Fruit fly (Drosophila melanogaster) whole organism, embryonic: ENCODE measurements around the gene CAH7.

Source experiments
- Awh ChIP-seq: fragments of 200-800 bp; sonication (Bioruptor generic); IDR thresholded peaks from 2 replicates; pipeline ENCODE4, ENCODE4 v1.3.6; 2022; ENCODE audit warnings: missing biosample characterization, missing genetic modification characterization
- CG12071 ChIP-seq: fragments of 200-800 bp; sonication (Bioruptor generic); optimal IDR thresholded peaks from 3 replicates; lab custom pipeline; 2018; ENCODE audit warnings: missing biosample characterization, mild to moderate bottlenecking, missing genetic modification characterization
- CG13123 ChIP-seq: fragments of 200-800 bp; sonication (Bioruptor generic); optimal IDR thresholded peaks from 2 replicates; lab custom pipeline; 2016; ENCODE audit warnings: missing biosample characterization, missing genetic modification characterization
- CG13894 ChIP-seq: fragments of 200-800 bp; sonication (Bioruptor generic); optimal IDR thresholded peaks from 3 replicates; lab custom pipeline; 2018; ENCODE audit warnings: missing biosample characterization, mild to moderate bottlenecking, missing genetic modification characterization, moderate library complexity
- CG17829 ChIP-seq: fragments of 200-800 bp; optimal IDR thresholded peaks from 2 replicates; lab custom pipeline; 2019; ENCODE audit warnings: missing biosample characterization, mild to moderate bottlenecking, missing genetic modification characterization, moderate library complexity
- CG1832 ChIP-seq: fragments of 200-800 bp; sonication (Bioruptor generic); optimal IDR thresholded peaks from 2 replicates; lab custom pipeline; 2017; ENCODE audit warnings: missing biosample characterization, mild to moderate bottlenecking, missing genetic modification characterization, inconsistent platforms
- CG18476 ChIP-seq: fragments of 200-800 bp; sonication (Bioruptor generic); optimal IDR thresholded peaks from 2 replicates; lab custom pipeline; 2016; ENCODE audit warnings: missing biosample characterization, mild to moderate bottlenecking, missing genetic modification characterization
- CG2129 ChIP-seq: fragments of 200-800 bp; sonication (Bioruptor generic); IDR thresholded peaks from 2 replicates; pipeline ENCODE4 v1.3.6; 2022; ENCODE audit warnings: missing biosample characterization, missing genetic modification characterization; ENCODE audit not compliant: partially characterized antibody
- CG34376 ChIP-seq: fragments of 200-800 bp; sonication (Bioruptor generic); optimal IDR thresholded peaks from 2 replicates; lab custom pipeline; 2018; ENCODE audit warnings: missing biosample characterization, mild to moderate bottlenecking, missing genetic modification characterization
- CG4854 ChIP-seq: fragments of 200-800 bp; sonication (Bioruptor generic); optimal IDR thresholded peaks from 2 replicates; lab custom pipeline; 2016; ENCODE audit warnings: missing biosample characterization, missing genetic modification characterization, inconsistent platforms
- CG6254 ChIP-seq: fragments of 200-800 bp; sonication (Bioruptor generic); optimal IDR thresholded peaks from 3 replicates; lab custom pipeline; 2017; ENCODE audit warnings: mild to moderate bottlenecking, missing biosample characterization, missing genetic modification reagents, missing genetic modification characterization
- CG7357 ChIP-seq: fragments of 200-800 bp; sonication (Bioruptor generic); IDR thresholded peaks from 3 replicates; pipeline ENCODE4 v1.3.6; 2022; ENCODE audit warnings: missing biosample characterization, missing genetic modification characterization
- CG8281 ChIP-seq: fragments of 200-800 bp; sonication (Bioruptor generic); optimal IDR thresholded peaks from 2 replicates; lab custom pipeline; 2018; ENCODE audit warnings: missing biosample characterization, mild to moderate bottlenecking, missing genetic modification characterization, moderate library complexity
- CG8478 ChIP-seq: fragments of >200 bp; optimal IDR thresholded peaks from 2 replicates; lab custom pipeline; 2018
- D19B ChIP-seq: fragments of 200-800 bp; sonication (Bioruptor generic); optimal IDR thresholded peaks from 2 replicates; lab custom pipeline; 2017; ENCODE audit warnings: missing biosample characterization, mild to moderate bottlenecking, missing genetic modification characterization
- Dad ChIP-seq: fragments of 200-800 bp; sonication (Bioruptor generic); optimal IDR thresholded peaks from 3 replicates; lab custom pipeline; 2016; ENCODE audit warnings: missing biosample characterization, missing genetic modification characterization
- Doc3 ChIP-seq: fragments of 200-800 bp; sonication (Bioruptor generic); IDR thresholded peaks from 3 replicates; pipeline ENCODE4 v1.3.6; 2022; ENCODE audit warnings: missing biosample characterization, missing genetic modification characterization; ENCODE audit not compliant: partially characterized antibody
- Dref ChIP-seq: fragments of 200-800 bp; sonication (Bioruptor generic); IDR thresholded peaks from 2 replicates; pipeline ENCODE4 v1.3.6; 2022; ENCODE audit warnings: missing biosample characterization, missing genetic modification characterization
- Hey ChIP-seq: fragments of 200-800 bp; sonication (Bioruptor generic); optimal IDR thresholded peaks from 3 replicates; lab custom pipeline; 2018; ENCODE audit warnings: missing biosample characterization, mild to moderate bottlenecking, missing genetic modification characterization
- Lim3 ChIP-seq: fragments of 200-800 bp; sonication (Bioruptor generic); IDR thresholded peaks from 2 replicates; pipeline ENCODE4 v1.3.6; 2022; ENCODE audit warnings: missing biosample characterization, missing genetic modification characterization
- Mad ChIP-seq: fragments of 200-800 bp; sonication (Bioruptor generic); optimal IDR thresholded peaks from 2 replicates; lab custom pipeline; 2016; ENCODE audit warnings: missing biosample characterization, missing genetic modification characterization
- Med ChIP-seq: fragments of 200-800 bp; sonication (Bioruptor generic); peaks from one replicate; lab custom pipeline; 2016; ENCODE audit warnings: missing biosample characterization, missing genetic modification characterization, mild to moderate bottlenecking, inconsistent platforms, moderate library complexity
- Sox102F ChIP-seq: fragments of 200-800 bp; sonication (Bioruptor generic); optimal IDR thresholded peaks from 2 replicates; lab custom pipeline; 2018; ENCODE audit warnings: missing biosample characterization, mild to moderate bottlenecking, missing genetic modification characterization, moderate library complexity
- Spps ChIP-seq: fragments of 200-800 bp; sonication (Bioruptor generic); optimal IDR thresholded peaks from 2 replicates; lab custom pipeline; 2018; ENCODE audit warnings: missing biosample characterization, mild to moderate bottlenecking, missing genetic modification characterization
- Taf1 ChIP-seq: fragments of 200-800 bp; sonication (Bioruptor generic); IDR thresholded peaks from 2 replicates; pipeline ENCODE4 v1.3.6; 2022; ENCODE audit warnings: missing biosample characterization, missing genetic modification characterization
- abd-A ChIP-seq: fragments of 200-800 bp; sonication (Bioruptor generic); optimal IDR thresholded peaks from 3 replicates; lab custom pipeline; 2019; ENCODE audit warnings: missing biosample characterization, mild to moderate bottlenecking, missing genetic modification characterization, moderate library complexity
- chn ChIP-seq: fragments of 200-800 bp; sonication (Bioruptor generic); optimal IDR thresholded peaks from 2 replicates; lab custom pipeline; 2016; ENCODE audit warnings: missing biosample characterization, missing genetic modification characterization
- crc ChIP-seq: fragments of 200-800 bp; sonication (Bioruptor generic); optimal IDR thresholded peaks from 2 replicates; lab custom pipeline; 2016; ENCODE audit warnings: missing biosample characterization, missing genetic modification characterization
- crol ChIP-seq: fragments of 200-800 bp; sonication (Bioruptor generic); IDR thresholded peaks from 2 replicates; pipeline ENCODE4 v1.3.6; 2022; ENCODE audit warnings: missing biosample characterization, missing genetic modification characterization
- dysf ChIP-seq: fragments of 200-800 bp; sonication (Bioruptor generic); IDR thresholded peaks from 3 replicates; pipeline ENCODE4 v1.3.6; 2022; ENCODE audit warnings: missing biosample characterization, missing genetic modification characterization
- fd96Cb ChIP-seq: fragments of 200-800 bp; sonication (Bioruptor generic); optimal IDR thresholded peaks from 2 replicates; lab custom pipeline; 2018; ENCODE audit warnings: missing biosample characterization, mild to moderate bottlenecking, missing genetic modification characterization, moderate library complexity
- fu2 ChIP-seq: fragments of 200-800 bp; sonication (Bioruptor generic); optimal IDR thresholded peaks from 2 replicates; lab custom pipeline; 2016; ENCODE audit warnings: missing biosample characterization, missing genetic modification characterization
- gcm2 ChIP-seq: fragments of 200-800 bp; sonication (Bioruptor generic); optimal IDR thresholded peaks from 2 replicates; lab custom pipeline; 2016; ENCODE audit warnings: missing biosample characterization, missing genetic modification characterization
- grau ChIP-seq: fragments of 200-800 bp; optimal IDR thresholded peaks from 3 replicates; lab custom pipeline; 2019; ENCODE audit warnings: missing biosample characterization, mild to moderate bottlenecking, missing genetic modification characterization, moderate library complexity
- kni ChIP-seq: fragments of 200-800 bp; sonication (Bioruptor generic); optimal IDR thresholded peaks from 3 replicates; lab custom pipeline; 2017; ENCODE audit warnings: mild to moderate bottlenecking, missing biosample characterization, missing genetic modification reagents, missing genetic modification characterization
- lov ChIP-seq, 2 experiments: fragments of 200-800 bp in 1 of 2; fragments of >200 bp in 1 of 2; sonication (Bioruptor generic) in 1 of 2; IDR thresholded peaks in 1 of 2; optimal IDR thresholded peaks in 1 of 2; 2 replicates in 1 of 2; 3 replicates in 1 of 2; pipeline versions ENCODE4 v1.3.6 to Lab custom; 2017 to 2022; ENCODE audit warnings: missing biosample characterization in 1 of 2, missing genetic modification characterization in 1 of 2
- odd ChIP-seq: fragments of 200-800 bp; sonication (Bioruptor generic); optimal IDR thresholded peaks from 2 replicates; lab custom pipeline; 2017; ENCODE audit warnings: missing biosample characterization, mild to moderate bottlenecking, missing genetic modification characterization
- otp ChIP-seq: fragments of 200-800 bp; sonication (Bioruptor generic); IDR thresholded peaks from 3 replicates; pipeline ENCODE4, ENCODE4 v1.3.6; 2022; ENCODE audit warnings: missing biosample characterization, missing genetic modification characterization
- pfk ChIP-seq: fragments of 200-800 bp; sonication (Bioruptor generic); optimal IDR thresholded peaks from 2 replicates; lab custom pipeline; 2018; ENCODE audit warnings: missing biosample characterization, mild to moderate bottlenecking, missing genetic modification characterization, moderate library complexity
- pum ChIP-seq: fragments of 200-800 bp; sonication (Bioruptor generic); optimal IDR thresholded peaks from 2 replicates; lab custom pipeline; 2016; ENCODE audit warnings: missing biosample characterization, missing genetic modification characterization
- repo ChIP-seq: fragments of 200-800 bp; sonication (Bioruptor generic); optimal IDR thresholded peaks from 2 replicates; lab custom pipeline; 2016; ENCODE audit warnings: missing biosample characterization, missing genetic modification characterization
- rib ChIP-seq: fragments of 200-800 bp; sonication (Bioruptor generic); IDR thresholded peaks from 2 replicates; pipeline ENCODE4 v1.3.6; 2022; ENCODE audit warnings: missing biosample characterization, missing genetic modification characterization
- run ChIP-seq: fragments of 200-800 bp; sonication (Bioruptor generic); optimal IDR thresholded peaks from 3 replicates; lab custom pipeline; 2018; ENCODE audit warnings: missing biosample characterization, mild to moderate bottlenecking, missing genetic modification characterization
- stc ChIP-seq: fragments of 200-800 bp; sonication (Bioruptor generic); IDR thresholded peaks from 2 replicates; pipeline ENCODE4 v1.3.6; 2022; ENCODE audit warnings: missing biosample characterization, missing genetic modification characterization
- tap ChIP-seq: fragments of 200-800 bp; optimal IDR thresholded peaks from 3 replicates; lab custom pipeline; 2019; ENCODE audit warnings: missing biosample characterization, mild to moderate bottlenecking, missing genetic modification characterization, moderate library complexity
- tna ChIP-seq: fragments of 200-800 bp; sonication (Bioruptor generic); IDR thresholded peaks from 2 replicates; pipeline ENCODE4 v1.3.6; 2022; ENCODE audit warnings: missing biosample characterization, missing genetic modification characterization; ENCODE audit not compliant: partially characterized antibody
- wor ChIP-seq: fragments of 200-800 bp; sonication (Bioruptor generic); IDR thresholded peaks from 2 replicates; pipeline ENCODE4 v1.3.6; 2022; ENCODE audit warnings: missing biosample characterization, missing genetic modification characterization
- zfh2 ChIP-seq: fragments of 200-800 bp; sonication (Bioruptor generic); optimal IDR thresholded peaks from 2 replicates; lab custom pipeline; 2016; ENCODE audit warnings: missing biosample characterization, missing genetic modification characterization

CAH7 gene

DNA sequence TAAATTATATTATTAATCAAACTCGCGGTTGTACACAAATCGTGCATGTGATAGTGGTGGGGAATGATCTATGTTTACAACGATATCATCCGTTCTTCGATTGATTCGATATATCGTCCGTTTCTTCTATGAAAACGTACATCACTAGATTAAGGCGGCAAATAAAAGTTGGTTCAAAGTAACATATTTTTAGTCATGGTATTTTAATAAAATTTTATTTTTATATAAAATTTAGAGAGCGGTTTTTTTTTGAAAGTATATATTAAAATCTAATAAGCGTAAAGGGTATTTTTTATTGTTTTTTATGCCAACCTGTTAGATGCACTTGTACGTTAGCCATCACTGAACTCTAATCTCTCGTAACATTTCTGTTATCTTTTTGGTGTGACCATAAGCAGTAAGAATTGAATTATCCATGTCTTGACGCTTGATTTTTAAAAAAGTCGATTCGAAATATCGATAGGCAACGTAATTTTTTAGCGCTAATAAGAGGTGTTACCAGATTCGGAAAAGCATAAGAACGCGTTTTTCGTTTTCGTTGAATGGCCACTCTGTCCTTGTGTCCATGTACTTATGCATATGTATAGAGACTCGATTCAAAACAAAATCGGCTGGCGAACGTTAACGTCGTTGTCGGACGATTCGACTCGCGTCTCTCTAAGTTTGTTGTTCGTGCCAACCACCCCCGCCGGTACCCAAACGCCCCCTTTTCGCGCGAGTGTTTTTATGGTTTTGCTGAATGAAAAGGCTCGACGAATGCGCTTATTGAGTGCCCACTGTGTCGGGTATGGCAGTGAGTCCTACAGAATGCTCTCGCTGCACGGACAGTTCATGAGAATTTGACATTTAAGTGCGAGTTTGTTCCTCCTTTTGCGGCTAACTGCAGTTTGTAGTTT, 32.3 kb downstream of the CAH7 start, which contains the start of the genes TAF1B and Invadolysin (continued):
- peak; percentile 16 for TF ChIP-seq kni (GFP tag; lab: Kevin White, UChicago)
- peak; percentile 93 for TF ChIP-seq grau
- no peak for TF ChIP-seq dysf (GFP tag; lab: Robert Waterston, UW)
- peak; percentile 2 for TF ChIP-seq CG4854 (GFP tag; lab: Kevin White, UChicago)
- peak; percentile 66; the same call in 1 of the 2 replicates for TF ChIP-seq rib (GFP tag; lab: Robert Waterston, UW)
- TF ChIP-seq stc (GFP tag; lab: Robert Waterston, UW) = no peak; the same call in 1 of the 2 replicates
- TF ChIP-seq Dref = peak; percentile 84
- peak; percentile 90 for TF ChIP-seq Doc3 (GFP tag; lab: Robert Waterston, UW)
- TF ChIP-seq Med (GFP tag; lab: Kevin White, UChicago) = peak; percentile 80
- no peak for TF ChIP-seq fd96Cb
- TF ChIP-seq lov (optimal IDR thresholded peaks at IDR 0.05; lab: Kevin White, UChicago) = no peak
- 0 out of 3 replicates have a peak, but pooled peaks have one; percentile 6 for TF ChIP-seq lov (GFP tag; IDR thresholded peaks at IDR 0.05; lab: Robert Waterston, UW)
- no peak for TF ChIP-seq repo (GFP tag; lab: Kevin White, UChicago)
- no peak for TF ChIP-seq fu2 (GFP tag; lab: Kevin White, UChicago)
- TF ChIP-seq pum (GFP tag; lab: Kevin White, UChicago) = peak; percentile 42
- no peak; the same call in 1 of the 2 replicates for TF ChIP-seq Taf1 (GFP tag; lab: Robert Waterston, UW)
- no peak for TF ChIP-seq CG8478
- peak; percentile 28 for TF ChIP-seq tap (tag; lab: Kevin White, UChicago)
- TF ChIP-seq CG13123 = no peak
- TF ChIP-seq CG13894 (tag; lab: Kevin White, UChicago) = peak; percentile 77
- no peak for TF ChIP-seq Hey (tag; lab: Kevin White, UChicago)
- TF ChIP-seq odd (GFP tag; lab: Kevin White, UChicago) = no peak
- TF ChIP-seq run (tag; lab: Kevin White, UChicago) = peak; percentile 15
- TF ChIP-seq tna = peak; percentile 80
- no peak for TF ChIP-seq pfk (GFP tag; lab: Kevin White, UChicago)
- peak; percentile 36 for TF ChIP-seq zfh2 (GFP tag; lab: Kevin White, UChicago)
- TF ChIP-seq CG7357 (GFP tag; lab: Robert Waterston, UW) = no peak
- TF ChIP-seq Awh (GFP tag; lab: Robert Waterston, UW) = no peak
- peak; percentile 39 for TF ChIP-seq CG2129 (GFP tag; lab: Robert Waterston, UW)
- TF ChIP-seq D19B (GFP tag; lab: Kevin White, UChicago) = no peak
- peak; percentile 72 for TF ChIP-seq CG17829
- TF ChIP-seq chn (GFP tag; lab: Kevin White, UChicago) = no peak
- peak; percentile 45 for TF ChIP-seq CG6254
- no peak for TF ChIP-seq CG8281
- no peak for TF ChIP-seq Spps
- TF ChIP-seq otp (GFP tag; lab: Robert Waterston, UW) = 0 out of 3 replicates have a peak, but pooled peaks have one; percentile 63
- peak; percentile 40 for TF ChIP-seq Dad
- peak; percentile 51 for TF ChIP-seq CG12071 (GFP tag; lab: Kevin White, UChicago)
- peak; percentile 94 for TF ChIP-seq crol
- TF ChIP-seq gcm2 (GFP tag; lab: Kevin White, UChicago) = no peak
- TF ChIP-seq CG1832 (GFP tag; lab: Kevin White, UChicago) = no peak
- TF ChIP-seq wor = no peak
- TF ChIP-seq crc (GFP tag; lab: Kevin White, UChicago) = peak; percentile 27
- peak; percentile 60 for TF ChIP-seq Sox102F
- peak; percentile 36 for TF ChIP-seq CG18476 (GFP tag; lab: Kevin White, UChicago)
- TF ChIP-seq CG34376 (GFP tag; lab: Kevin White, UChicago) = peak; percentile 5
- no peak for TF ChIP-seq Mad
- no peak for TF ChIP-seq Lim3 (GFP tag; lab: Robert Waterston, UW)
- TF ChIP-seq abd-A (tag; lab: Kevin White, UChicago) = peak; percentile 72
